Worm (Caenorhabditis elegans) whole organism, early embryonic: ENCODE measurements around the gene F07E5.8.

Experiments used
- B0310.2 ChIP-seq: sonication (generic microtip); optimal IDR thresholded peaks from 2 replicates; lab custom pipeline; 2016; ENCODE audit warnings: mild to moderate bottlenecking, missing genetic modification characterization, missing compliant biosample characterization
- F13C5.2 ChIP-seq: sonication (generic microtip); optimal IDR thresholded peaks from 2 replicates; lab custom pipeline; 2017; ENCODE audit warnings: mild to moderate bottlenecking, missing genetic modification characterization, inconsistent platforms, missing compliant biosample characterization
- aly-1 ChIP-seq: sonication (generic microtip); optimal IDR thresholded peaks from 2 replicates; lab custom pipeline; 2016; ENCODE audit warnings: missing genetic modification characterization, missing compliant biosample characterization
- ama-1 ChIP-seq: fragments of 150-350 bp; optimal IDR thresholded peaks from 2 replicates; lab custom pipeline; 2014
- ceh-36 ChIP-seq: sonication (generic microtip); optimal IDR thresholded peaks from 2 replicates; lab custom pipeline; 2016; ENCODE audit warnings: missing genetic modification characterization, inconsistent platforms, missing compliant biosample characterization
- ets-7 ChIP-seq: sonication (generic microtip); optimal IDR thresholded peaks from 2 replicates; lab custom pipeline; 2016; ENCODE audit warnings: missing genotype, missing genetic modification characterization, missing compliant biosample characterization
- flt-1 ChIP-seq: fragments of 200-800 bp; sonication (Bioruptor generic); IDR thresholded peaks from 2 replicates; pipeline ENCODE4 v1.3.6; 2022; ENCODE audit warnings: missing genetic modification characterization, missing compliant biosample characterization
- hmbx-1 ChIP-seq: sonication (generic microtip); optimal IDR thresholded peaks from 2 replicates; lab custom pipeline; 2016; ENCODE audit warnings: mild to moderate bottlenecking, missing genetic modification characterization, missing compliant biosample characterization
- hnd-1 ChIP-seq: sonication (generic microtip); optimal IDR thresholded peaks from 2 replicates; lab custom pipeline; 2016; ENCODE audit warnings: missing genetic modification characterization, missing compliant biosample characterization
- scrt-1 ChIP-seq: fragments of 200-800 bp; sonication (Bioruptor generic); IDR thresholded peaks from 2 replicates; pipeline ENCODE4 v1.3.6; 2022; ENCODE audit warnings: missing genetic modification characterization, missing compliant biosample characterization
- tbx-37 ChIP-seq: fragments of 200-800 bp; sonication (Bioruptor generic); conservative IDR thresholded peaks from 2 replicates; pipeline ENCODE4 v1.3.6; 2022; ENCODE audit warnings: missing genetic modification reagents, missing genetic modification characterization, missing compliant biosample characterization
- tra-4 ChIP-seq: sonication (generic microtip); optimal IDR thresholded peaks from 2 replicates; lab custom pipeline; 2017; ENCODE audit warnings: missing genetic modification characterization, missing compliant biosample characterization

ce11 chrII:2039288-2039687, 36.1 kb downstream of the F07E5.8 start, which contains the start of gene bath-19:
- no peak for TF ChIP-seq ama-1 (lab: Kevin White, UChicago)
- TF ChIP-seq aly-1 (tag; lab: Kevin White, UChicago), result no peak
- TF ChIP-seq flt-1 (GFP tag; lab: Robert Waterston, UW), result no peak
- TF ChIP-seq ets-7 (tag; lab: Kevin White, UChicago), result no peak
- no peak for TF ChIP-seq ceh-36
- TF ChIP-seq B0310.2 (tag; lab: Kevin White, UChicago), result no peak
- no peak for TF ChIP-seq tra-4
- TF ChIP-seq scrt-1 (GFP tag; lab: Robert Waterston, UW), result no peak
- TF ChIP-seq tbx-37, result no peak
- TF ChIP-seq F13C5.2, result no peak
- TF ChIP-seq hnd-1 (tag; lab: Kevin White, UChicago), result no peak
- TF ChIP-seq hmbx-1 (tag; lab: Kevin White, UChicago), result no peak
